Worm (Caenorhabditis elegans) whole organism, dauer: ENCODE data around the gene rpl-22.

Experiments used
- unc-62 ChIP-seq: sonication (generic microtip); optimal IDR thresholded peaks from 2 replicates; lab custom pipeline; 2017; ENCODE audit warnings: missing biosample characterization, missing genetic modification reagents, missing genetic modification characterization

The rpl-22 gene

ce11 chrII:5105020-5105419 lies 49.6 kb downstream of the rpl-22 start:
- no peak for TF ChIP-seq unc-62 (GFP tag; lab: Kevin White, UChicago)
